Fruit fly (Drosophila melanogaster) Kc167 (cell line): ENCODE data around the gene Jon99Fi.

ENCODE experiments used
- Myc ChIP-seq: fragments of >200 bp; optimal IDR thresholded peaks from 2 replicates; lab custom pipeline; 2017; ENCODE audit warnings: missing external identifiers
- Sin3A ChIP-seq: fragments of >200 bp; optimal IDR thresholded peaks from 2 replicates; lab custom pipeline; 2018; ENCODE audit warnings: missing external identifiers
- h ChIP-seq: fragments of >200 bp; optimal IDR thresholded peaks from 3 replicates; lab custom pipeline; 2018; ENCODE audit warnings: missing external identifiers
- psq ChIP-seq: fragments of >200 bp; optimal IDR thresholded peaks from 2 replicates; lab custom pipeline; 2017; ENCODE audit warnings: missing external identifiers
- ttk ChIP-seq: sonication (Bioruptor generic); optimal IDR thresholded peaks from 2 replicates; lab custom pipeline; 2017; ENCODE audit warnings: missing external identifiers

DNA sequence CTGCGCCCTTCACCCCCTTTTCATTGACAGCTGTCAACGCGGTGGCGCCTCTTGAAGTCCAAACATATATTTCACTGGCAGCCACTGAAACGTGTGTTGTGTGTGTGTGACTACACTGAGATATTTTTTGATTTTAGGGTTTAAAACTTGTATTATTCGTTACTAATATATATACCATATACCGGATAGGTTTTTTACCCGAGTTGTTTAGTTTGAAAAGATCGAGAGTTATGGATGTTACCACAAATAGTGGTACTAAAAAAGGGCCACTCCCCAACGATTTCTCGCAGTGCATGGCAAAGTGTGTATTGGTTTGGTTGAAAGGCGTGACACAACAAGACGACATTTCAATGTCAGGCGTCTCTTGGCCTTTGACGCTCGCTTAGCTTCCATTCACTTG, 47.7 kb downstream of the Jon99Fi start:
- TF ChIP-seq Sin3A (lab: Kevin White, UChicago) (no peak), psq (no peak), h (lab: Kevin White, UChicago) (no peak), ttk (lab: Kevin White, UChicago) (no peak), Myc (lab: Kevin White, UChicago) (no peak)
